Fruit fly (Drosophila melanogaster) whole organism, adult: Measurements from ENCODE around the gene Hel89B.

Source experiments
- CG11617 ChIP-seq: fragments of 200-800 bp; sonication (Bioruptor generic); optimal IDR thresholded peaks from 2 replicates; lab custom pipeline; 2017; ENCODE audit warnings: mild to moderate bottlenecking, missing biosample characterization, missing genetic modification reagents, missing genetic modification characterization
- CG12768 ChIP-seq: fragments of 200-800 bp; sonication (Bioruptor generic); optimal IDR thresholded peaks from 2 replicates; lab custom pipeline; 2017; ENCODE audit warnings: missing biosample characterization, missing genetic modification characterization, mild to moderate bottlenecking, moderate library complexity, missing genetic modification reagents
- CG14711 ChIP-seq: fragments of 200-800 bp; sonication (Bioruptor generic); optimal IDR thresholded peaks from 2 replicates; lab custom pipeline; 2018; ENCODE audit warnings: missing biosample characterization, mild to moderate bottlenecking, missing genetic modification characterization, moderate library complexity
- CG1620 ChIP-seq: fragments of 200-800 bp; sonication (Bioruptor generic); optimal IDR thresholded peaks from 2 replicates; lab custom pipeline; 2016; ENCODE audit warnings: missing biosample characterization, missing genetic modification characterization
- CG33017 ChIP-seq: fragments of 200-800 bp; sonication (Bioruptor generic); optimal IDR thresholded peaks from 2 replicates; lab custom pipeline; 2018; ENCODE audit warnings: missing biosample characterization, mild to moderate bottlenecking, missing genetic modification characterization, moderate library complexity
- CG5204 ChIP-seq: fragments of 200-800 bp; sonication (Bioruptor generic); optimal IDR thresholded peaks from 2 replicates; lab custom pipeline; 2016; ENCODE audit warnings: missing biosample characterization, missing genetic modification characterization
- CG7045 ChIP-seq: fragments of 200-800 bp; sonication (Bioruptor generic); optimal IDR thresholded peaks from 2 replicates; lab custom pipeline; 2017; ENCODE audit warnings: missing biosample characterization, mild to moderate bottlenecking, missing genetic modification characterization
- CG7101 ChIP-seq: fragments of 200-800 bp; sonication (Bioruptor generic); optimal IDR thresholded peaks from 2 replicates; lab custom pipeline; 2018; ENCODE audit warnings: missing biosample characterization, mild to moderate bottlenecking, missing genetic modification characterization, moderate library complexity
- Clk ChIP-seq: fragments of 200-800 bp; sonication (Bioruptor generic); optimal IDR thresholded peaks from 2 replicates; lab custom pipeline; 2017; ENCODE audit warnings: missing biosample characterization, missing genetic modification characterization
- Crg-1 ChIP-seq: fragments of 200-800 bp; sonication (Bioruptor generic); optimal IDR thresholded peaks from 2 replicates; lab custom pipeline; 2016; ENCODE audit warnings: missing biosample characterization, missing genetic modification characterization
- Hr96 ChIP-seq: fragments of 200-800 bp; sonication (Bioruptor generic); optimal IDR thresholded peaks from 2 replicates; lab custom pipeline; 2016; ENCODE audit warnings: missing biosample characterization, missing genetic modification characterization
- Mnt ChIP-seq: fragments of 200-800 bp; sonication (Bioruptor generic); optimal IDR thresholded peaks from 2 replicates; lab custom pipeline; 2016; ENCODE audit warnings: missing biosample characterization, mild to moderate bottlenecking, missing genetic modification characterization
- bab1 ChIP-seq: fragments of 200-800 bp; sonication (Bioruptor generic); optimal IDR thresholded peaks from 3 replicates; lab custom pipeline; 2019; ENCODE audit warnings: missing biosample characterization, mild to moderate bottlenecking, missing genetic modification characterization, moderate library complexity
- cic ChIP-seq: fragments of 200-800 bp; sonication (Bioruptor generic); optimal IDR thresholded peaks from 2 replicates; lab custom pipeline; 2017; ENCODE audit warnings: missing biosample characterization, mild to moderate bottlenecking, missing genetic modification characterization, moderate library complexity
- cnc ChIP-seq, 2 experiments: fragments of >200 bp; optimal IDR thresholded peaks; 2 replicates each; lab custom pipeline; 2017
- kay ChIP-seq: fragments of 200-800 bp; sonication (Bioruptor generic); peaks from one replicate; lab custom pipeline; 2016; ENCODE audit warnings: missing biosample characterization, missing genetic modification characterization, borderline replicate concordance
- ovo ChIP-seq: fragments of 200-800 bp; sonication (Bioruptor generic); optimal IDR thresholded peaks from 2 replicates; lab custom pipeline; 2016; ENCODE audit warnings: missing biosample characterization, missing genetic modification characterization
- pad ChIP-seq: fragments of 200-800 bp; sonication (Bioruptor generic); optimal IDR thresholded peaks from 3 replicates; lab custom pipeline; 2017; ENCODE audit warnings: missing biosample characterization, missing genetic modification characterization, mild to moderate bottlenecking, moderate library complexity, missing genetic modification reagents
- tj ChIP-seq: fragments of 200-800 bp; sonication (Bioruptor generic); optimal IDR thresholded peaks from 3 replicates; lab custom pipeline; 2017; ENCODE audit warnings: missing biosample characterization, mild to moderate bottlenecking, missing genetic modification characterization, moderate library complexity
- toe ChIP-seq: fragments of 200-800 bp; sonication (Bioruptor generic); optimal IDR thresholded peaks from 2 replicates; lab custom pipeline; 2016; ENCODE audit warnings: missing biosample characterization, missing genetic modification characterization

Gene Hel89B

DNA sequence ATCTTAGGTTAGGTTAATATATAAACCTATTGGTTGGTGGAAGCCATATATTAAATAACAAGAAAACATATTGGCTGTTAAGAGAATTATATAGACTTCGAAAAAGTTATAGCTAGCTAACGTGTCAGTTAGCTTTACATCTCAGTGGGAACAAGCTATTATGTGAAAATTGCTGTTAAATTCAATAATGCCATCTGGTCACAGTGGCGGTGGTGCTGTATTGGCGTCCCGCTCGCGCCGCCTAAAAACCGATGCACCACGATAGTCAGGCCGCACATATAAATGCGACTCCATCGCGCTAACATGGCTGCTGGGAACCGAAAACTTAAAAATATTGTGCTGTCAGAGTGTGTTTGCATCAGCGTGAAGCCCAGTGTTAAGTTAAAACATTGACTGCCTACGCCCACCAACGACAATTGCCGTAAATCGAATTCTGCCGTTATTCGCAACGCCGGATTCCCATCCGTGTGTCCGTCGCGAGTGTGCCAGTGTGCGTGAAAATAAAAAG is at the start of gene Hel89B:
Gene Hel89B (plus strand): TSS at position 320 of the 508 bp plus-strand sequence.
- TF ChIP-seq tj (GFP tag; lab: Kevin White, UChicago), result peak; percentile 45
- TF ChIP-seq CG14711 (tag; lab: Kevin White, UChicago), result peak; percentile 33
- TF ChIP-seq Hr96 (GFP tag; lab: Kevin White, UChicago), result peak; percentile 57
- no peak for TF ChIP-seq CG12768
- TF ChIP-seq CG33017, result peak; percentile 23
- TF ChIP-seq CG7101 (tag; lab: Kevin White, UChicago), result peak; percentile 50
- TF ChIP-seq Mnt (GFP tag; lab: Kevin White, UChicago), result peak; percentile 59
- TF ChIP-seq bab1 (GFP tag; lab: Kevin White, UChicago), result peak; percentile 56
- no peak for TF ChIP-seq cic (GFP tag; lab: Kevin White, UChicago)
- peak; percentile 54 for TF ChIP-seq CG11617 (GFP tag; lab: Kevin White, UChicago)
- no peak for TF ChIP-seq cnc (optimal IDR thresholded peaks at IDR 0.05; lab: Kevin White, UChicago)
- TF ChIP-seq Crg-1 (GFP tag; lab: Kevin White, UChicago), result no peak
- peak; percentile 78 for TF ChIP-seq CG5204
- peak; percentile 9 for TF ChIP-seq ovo (GFP tag; lab: Kevin White, UChicago)
- TF ChIP-seq toe (GFP tag; lab: Kevin White, UChicago), result peak; percentile 89
- peak; percentile 4 for TF ChIP-seq CG7045 (GFP tag; lab: Kevin White, UChicago)
- peak; percentile 52 for TF ChIP-seq CG1620 (GFP tag; lab: Kevin White, UChicago)
- no peak for TF ChIP-seq pad (GFP tag; lab: Kevin White, UChicago)

DNA sequence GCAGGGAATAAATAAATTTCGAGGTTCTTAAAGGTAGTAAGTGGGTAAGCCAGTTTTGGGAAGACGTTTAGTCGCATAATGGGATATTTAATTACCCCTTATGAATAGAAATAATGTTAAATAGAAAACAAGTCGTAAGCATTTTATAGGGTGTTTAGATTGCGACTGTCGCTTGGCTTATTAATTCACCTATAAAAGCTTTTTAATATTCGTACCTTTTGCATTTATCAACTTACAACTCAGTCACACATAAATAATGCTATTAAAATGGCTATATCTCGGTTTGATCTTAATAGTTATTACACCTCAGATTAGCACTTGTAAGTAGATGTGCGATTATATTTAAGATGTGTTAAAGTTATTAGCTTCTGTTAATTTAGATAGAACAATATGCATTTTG is 47.8 kb upstream of the Hel89B start, which contains the start of gene CG34276:
Gene CG34276 (plus strand): TSS at position 301 of the 400 bp plus-strand sequence.
- TF ChIP-seq Crg-1 (GFP tag; lab: Kevin White, UChicago), result no peak
- TF ChIP-seq ovo (GFP tag; lab: Kevin White, UChicago), result no peak
- no peak for TF ChIP-seq pad (GFP tag; lab: Kevin White, UChicago)
- no peak for TF ChIP-seq Mnt (GFP tag; lab: Kevin White, UChicago)
- no peak for TF ChIP-seq toe (GFP tag; lab: Kevin White, UChicago)
- no peak for TF ChIP-seq tj (GFP tag; lab: Kevin White, UChicago)

DNA sequence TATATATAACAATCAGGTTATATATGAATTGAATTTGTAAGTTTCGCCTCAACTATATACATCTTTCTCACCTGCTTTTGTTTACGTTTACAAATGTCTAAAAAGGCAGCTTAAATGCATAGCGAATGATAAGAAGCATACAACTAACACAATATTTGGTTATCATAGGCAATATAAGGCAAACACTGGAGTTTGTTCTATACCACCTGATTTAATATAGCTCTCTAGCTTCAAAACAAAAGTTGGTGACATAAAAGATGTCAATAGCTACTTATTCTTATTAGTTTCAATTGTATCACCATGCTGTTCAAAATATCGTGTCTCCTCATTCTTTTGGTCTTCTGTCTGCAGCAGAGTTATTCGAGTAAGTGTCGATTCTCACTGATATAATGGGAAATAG is 47.2 kb upstream of the Hel89B start:
- no peak for TF ChIP-seq Mnt (GFP tag; lab: Kevin White, UChicago)
- no peak for TF ChIP-seq kay (GFP tag; lab: Kevin White, UChicago)
- TF ChIP-seq CG33017, result no peak
- TF ChIP-seq cic (GFP tag; lab: Kevin White, UChicago), result no peak
- no peak for TF ChIP-seq CG12768
- TF ChIP-seq pad (GFP tag; lab: Kevin White, UChicago), result no peak
- TF ChIP-seq cnc (optimal IDR thresholded peaks at IDR 0.05; lab: Kevin White, UChicago), result no peak
- TF ChIP-seq Hr96 (GFP tag; lab: Kevin White, UChicago), result no peak

DNA sequence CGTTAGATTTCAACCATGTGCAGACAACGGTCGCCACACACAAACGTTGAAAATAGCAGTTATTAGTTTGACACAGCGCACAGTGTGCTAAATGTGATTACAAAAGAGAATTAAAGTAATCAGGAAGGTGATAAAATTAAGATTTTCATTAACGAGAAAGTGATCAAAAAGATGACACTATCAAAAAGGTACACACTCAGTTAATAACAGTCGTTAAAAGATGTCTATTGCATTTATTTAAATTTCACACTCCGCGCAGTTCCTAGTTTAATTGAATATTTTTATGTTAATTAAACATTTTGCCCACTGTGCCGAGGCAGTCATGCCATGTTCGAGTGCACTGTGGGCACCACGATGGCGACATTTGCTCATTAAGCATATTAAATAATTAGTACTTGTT is 45.9 kb upstream of the Hel89B start:
- no peak for TF ChIP-seq CG1620 (GFP tag; lab: Kevin White, UChicago)
- TF ChIP-seq Mnt (GFP tag; lab: Kevin White, UChicago), result no peak
- TF ChIP-seq kay (GFP tag; lab: Kevin White, UChicago), result no peak
- no peak for TF ChIP-seq Hr96 (GFP tag; lab: Kevin White, UChicago)
- TF ChIP-seq toe (GFP tag; lab: Kevin White, UChicago), result no peak
- TF ChIP-seq CG7045 (GFP tag; lab: Kevin White, UChicago), result no peak
- TF ChIP-seq CG33017, result no peak
- no peak for TF ChIP-seq cnc (optimal IDR thresholded peaks at IDR 0.05; lab: Kevin White, UChicago)
- no peak for TF ChIP-seq tj (GFP tag; lab: Kevin White, UChicago)
- no peak for TF ChIP-seq CG12768
- TF ChIP-seq Clk (GFP tag; lab: Kevin White, UChicago), result no peak
- no peak for TF ChIP-seq CG5204
- TF ChIP-seq CG11617 (GFP tag; lab: Kevin White, UChicago), result no peak
- no peak for TF ChIP-seq cic (GFP tag; lab: Kevin White, UChicago)
- TF ChIP-seq ovo (GFP tag; lab: Kevin White, UChicago), result no peak
- TF ChIP-seq Crg-1 (GFP tag; lab: Kevin White, UChicago), result no peak
- no peak for TF ChIP-seq pad (GFP tag; lab: Kevin White, UChicago)
- no peak for TF ChIP-seq bab1 (GFP tag; lab: Kevin White, UChicago)
- no peak for TF ChIP-seq CG7101 (tag; lab: Kevin White, UChicago)
- TF ChIP-seq CG14711 (tag; lab: Kevin White, UChicago), result no peak

DNA sequence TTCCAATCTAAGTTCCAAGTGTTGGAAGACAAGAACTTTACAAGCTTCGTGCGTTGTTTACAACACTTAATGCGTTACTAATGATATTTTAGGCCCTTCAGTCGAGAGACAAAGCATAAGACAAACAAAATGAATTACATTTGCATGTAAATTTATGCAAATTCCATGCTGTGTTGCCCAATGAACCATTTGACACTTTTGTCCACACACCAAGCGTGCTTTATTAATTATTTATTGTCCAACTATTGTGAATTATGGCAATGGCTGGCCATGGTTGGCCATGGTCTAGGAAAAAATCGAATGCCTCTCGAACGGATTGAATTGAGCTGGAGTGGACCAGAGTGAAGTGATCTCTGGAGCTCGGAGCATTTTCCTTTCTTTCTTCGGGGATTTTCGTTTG is 45.0 kb upstream of the Hel89B start:
- TF ChIP-seq CG1620 (GFP tag; lab: Kevin White, UChicago) (no peak), Clk (GFP tag; lab: Kevin White, UChicago) (no peak), bab1 (GFP tag; lab: Kevin White, UChicago) (no peak), CG5204 (no peak), Hr96 (GFP tag; lab: Kevin White, UChicago) (no peak), Mnt (GFP tag; lab: Kevin White, UChicago) (no peak)

DNA sequence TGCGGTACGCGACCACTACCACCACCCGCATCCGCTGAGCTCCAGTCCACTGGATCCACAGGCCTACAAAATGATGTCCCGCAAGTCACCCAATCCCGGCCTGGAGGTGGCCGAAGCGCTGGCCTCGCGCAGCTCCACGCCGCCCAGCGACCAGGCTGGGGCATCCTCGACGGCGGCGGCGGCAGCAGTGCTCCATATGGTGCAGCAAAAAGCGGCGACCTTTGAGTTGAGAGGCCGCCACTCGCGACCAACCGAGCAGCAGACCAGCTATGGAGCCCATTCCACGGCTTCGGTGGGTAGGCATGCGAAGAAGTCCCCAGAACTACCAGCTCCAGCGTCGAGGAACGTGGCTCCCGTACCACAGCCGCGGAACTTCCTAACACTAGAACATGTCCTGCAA is 43.0 kb upstream of the Hel89B start:
- TF ChIP-seq Clk (GFP tag; lab: Kevin White, UChicago) (no peak), CG14711 (tag; lab: Kevin White, UChicago) (no peak), CG33017 (no peak), tj (GFP tag; lab: Kevin White, UChicago) (no peak), Mnt (GFP tag; lab: Kevin White, UChicago) (no peak), pad (GFP tag; lab: Kevin White, UChicago) (no peak), CG12768 (no peak), CG7101 (tag; lab: Kevin White, UChicago) (no peak), Crg-1 (GFP tag; lab: Kevin White, UChicago) (no peak), CG1620 (GFP tag; lab: Kevin White, UChicago) (no peak), kay (GFP tag; lab: Kevin White, UChicago) (no peak), cic (GFP tag; lab: Kevin White, UChicago) (no peak)
